Fruit fly (Drosophila melanogaster) ovary, adult (tissue): ENCODE results near the gene CG4098.

Experiments
- CG17801 ChIP-seq: fragments of 200-800 bp; optimal IDR thresholded peaks from 2 replicates; lab custom pipeline; 2019; ENCODE audit warnings: missing biosample characterization, mild to moderate bottlenecking, missing genetic modification characterization, moderate library complexity; ENCODE audit not compliant: partially characterized antibody

Gene CG4098

dm6 chr3L:16635566-16636210 is 26.5 kb upstream of the CG4098 start:
- no peak for TF ChIP-seq CG17801 (GFP tag; lab: Kevin White, UChicago)

- no peak for TF ChIP-seq CG17801 (GFP tag; lab: Kevin White, UChicago)
These were observed 25.4 kb upstream of the CG4098 start for dm6 chr3L:16634529-16634928.

dm6 chr3L:16634091-16634490 is 24.9 kb upstream of the CG4098 start:
- no peak for TF ChIP-seq CG17801 (GFP tag; lab: Kevin White, UChicago)

- TF ChIP-seq CG17801 (GFP tag; lab: Kevin White, UChicago), result no peak
These were observed 22.8 kb upstream of the CG4098 start for dm6 chr3L:16631844-16632537.

dm6 chr3L:16629793-16630192 is 20.6 kb upstream of the CG4098 start:
- no peak for TF ChIP-seq CG17801 (GFP tag; lab: Kevin White, UChicago)

dm6 chr3L:16626199-16626598 is 17.1 kb upstream of the CG4098 start:
- TF ChIP-seq CG17801 (GFP tag; lab: Kevin White, UChicago), result no peak

- peak; percentile 64 for TF ChIP-seq CG17801 (GFP tag; lab: Kevin White, UChicago)
These were observed 6.1 kb upstream of the CG4098 start, which contains the start of gene Mo25 for dm6 chr3L:16615132-16615709. Mo25 (minus strand) TSS chr3L:16615472.

dm6 chr3L:16612972-16613371 is 3.8 kb upstream of the CG4098 start:
- TF ChIP-seq CG17801 (GFP tag; lab: Kevin White, UChicago), result peak; percentile 48

- TF ChIP-seq CG17801 (GFP tag; lab: Kevin White, UChicago), result peak; percentile 85
These were observed 3.0 kb upstream of the CG4098 start, which contains the start of gene CG4101 for dm6 chr3L:16612152-16612551. CG4101 (plus strand) TSS chr3L:16612486.

dm6 chr3L:16610201-16610600 is 1.1 kb upstream of the CG4098 start, which contains the start of gene Prosbeta6:
Prosbeta6 (minus strand) TSS chr3L:16610418.
- peak; percentile 28 for TF ChIP-seq CG17801 (GFP tag; lab: Kevin White, UChicago)

dm6 chr3L:16602736-16603144 is 6.4 kb downstream of the CG4098 start, which contains the start of gene Arts:
Arts (plus strand) TSS chr3L:16602851.
- no peak for TF ChIP-seq CG17801 (GFP tag; lab: Kevin White, UChicago)

- no peak for TF ChIP-seq CG17801 (GFP tag; lab: Kevin White, UChicago)
These were observed 14.1 kb downstream of the CG4098 start, which contains the start of the genes spd-2 and Apl for dm6 chr3L:16594922-16595518. spd-2 (minus strand) TSS chr3L:16595014. Apl (plus strand) TSS chr3L:16595181.

- no peak for TF ChIP-seq CG17801 (GFP tag; lab: Kevin White, UChicago)
These were observed 18.3 kb downstream of the CG4098 start, which contains the start of gene tra for dm6 chr3L:16590860-16591259. tra (minus strand) TSS chr3L:16591050.

dm6 chr3L:16587994-16588622 is 21.0 kb downstream of the CG4098 start:
- TF ChIP-seq CG17801 (GFP tag; lab: Kevin White, UChicago), result peak; percentile 46
